1 fruit fly cellular context compared by ENCODE assay signal in genomic region chr3R:14016758-14017406, dm6.
TF ChIP-seq lines count a peak whose summit lies in the region.

No protein-coding gene starts in this region.

TF ChIP-seq in whole organism, embryonic, 481 proteins besides CTCF, POLR2A, EP300 and RAD21 (continued from another document and continues in another):
- TF ChIP-seq CG3726 (GFP tag; IDR thresholded peaks at IDR 0.05; lab: Robert Waterston, UW) (0 out of 3 replicates have a peak, but pooled peaks have one; percentile 22), abd-A (tag; optimal IDR thresholded peaks at IDR 0.05; lab: Kevin White, UChicago) (no peak), CG9797 (GFP tag; optimal IDR thresholded peaks at IDR 0.05; lab: Kevin White, UChicago) (no peak), CHES-1-like (GFP tag; optimal IDR thresholded peaks at IDR 0.05; lab: Kevin White, UChicago) (no peak), CG1792 (GFP tag; optimal IDR thresholded peaks at IDR 0.05; lab: Kevin White, UChicago) (no peak), CG4854 (GFP tag; optimal IDR thresholded peaks at IDR 0.05; lab: Kevin White, UChicago) (peak; percentile 29), unpg (GFP tag; optimal IDR thresholded peaks at IDR 0.05; lab: Kevin White, UChicago) (peak; percentile 63), CG14050 (GFP tag; IDR thresholded peaks at IDR 0.05; lab: Robert Waterston, UW) (peak; percentile 56; the same call in 2 of the 3 replicates), Hr51 (GFP tag; optimal IDR thresholded peaks at IDR 0.05; lab: Kevin White, UChicago) (peak in 1 of 2 experiments; percentile 70), CG1603 (tag; optimal IDR thresholded peaks at IDR 0.05; lab: Kevin White, UChicago) (peak; percentile 74), ase (GFP tag; IDR thresholded peaks at IDR 0.05; lab: Robert Waterston, UW) (peak; percentile 40; the same call in 1 of the 3 replicates), CG12659 (GFP tag; optimal IDR thresholded peaks at IDR 0.05; lab: Kevin White, UChicago) (peak; percentile 59), tin (GFP tag; optimal IDR thresholded peaks at IDR 0.05; lab: Kevin White, UChicago) (peak; percentile 47), E2f2 (GFP tag; IDR thresholded peaks at IDR 0.05; lab: Robert Waterston, UW) (peak; percentile 56), lilli (GFP tag; optimal IDR thresholded peaks at IDR 0.05; lab: Kevin White, UChicago) (peak; percentile 49), hb (GFP tag; IDR thresholded peaks at IDR 0.05; lab: Robert Waterston, UW; ENCODE audit: partially characterized antibody) (no peak), Oli (tag; optimal IDR thresholded peaks at IDR 0.05; lab: Kevin White, UChicago) (peak; percentile 68), Nf-YB (GFP tag; optimal IDR thresholded peaks at IDR 0.05; lab: Kevin White, UChicago) (no peak), CG42726 (GFP tag; IDR thresholded peaks at IDR 0.05; lab: Robert Waterston, UW; ENCODE audit: partially characterized antibody) (no peak), Side (GFP tag; optimal IDR thresholded peaks at IDR 0.05; lab: Kevin White, UChicago) (peak; percentile 22), Dp (GFP tag; optimal IDR thresholded peaks at IDR 0.05; lab: Kevin White, UChicago) (no peak), CG13775 (GFP tag; optimal IDR thresholded peaks at IDR 0.05; lab: Kevin White, UChicago) (no peak), gsb (GFP tag; IDR thresholded peaks at IDR 0.05; lab: Robert Waterston, UW) (0 out of 2 replicates have a peak, but pooled peaks have one; percentile 30), CG12104 (GFP tag; optimal IDR thresholded peaks at IDR 0.05; lab: Kevin White, UChicago) (peak; percentile 33), wor (GFP tag; IDR thresholded peaks at IDR 0.05; lab: Robert Waterston, UW) (no peak), ap (GFP tag; IDR thresholded peaks at IDR 0.05; lab: Robert Waterston, UW) (no peak), Antp (GFP tag; optimal IDR thresholded peaks at IDR 0.05; lab: Kevin White, UChicago) (peak; percentile 69), CG13424 (tag; optimal IDR thresholded peaks at IDR 0.05; lab: Kevin White, UChicago) (peak; percentile 64), Aef1 (GFP tag; IDR thresholded peaks at IDR 0.05; lab: Robert Waterston, UW) (peak; percentile 43; the same call in 1 of the 3 replicates), seq (GFP tag; IDR thresholded peaks at IDR 0.05; lab: Robert Waterston, UW) (no peak; the same call in 1 of the 2 replicates), usp (GFP tag; optimal IDR thresholded peaks at IDR 0.05; lab: Kevin White, UChicago) (no peak), fu2 (GFP tag; optimal IDR thresholded peaks at IDR 0.05; lab: Kevin White, UChicago) (peak; percentile 48), Ada2b (GFP tag; IDR thresholded peaks at IDR 0.05; lab: Robert Waterston, UW) (peak; percentile 43), Mad (GFP tag; optimal IDR thresholded peaks at IDR 0.05; lab: Kevin White, UChicago) (peak; percentile 8), CG7745 (tag; optimal IDR thresholded peaks at IDR 0.05; lab: Kevin White, UChicago) (no peak), Mes4 (GFP tag; optimal IDR thresholded peaks at IDR 0.05; lab: Kevin White, UChicago) (peak; percentile 43), Eip74EF (GFP tag; optimal IDR thresholded peaks at IDR 0.05; lab: Kevin White, UChicago) (peak in 1 of 2 experiments; percentile 78), ranshi (GFP tag; IDR thresholded peaks at IDR 0.05; lab: Robert Waterston, UW) (peak; percentile 59; the same call in 1 of the 2 replicates), bowl (GFP tag; IDR thresholded peaks at IDR 0.05; lab: Robert Waterston, UW) (peak; percentile 17; the same call in 1 of the 2 replicates), H2.0 (GFP tag; IDR thresholded peaks at IDR 0.05; lab: Robert Waterston, UW) (peak; percentile 54; the same call in 1 of the 2 replicates), D (optimal IDR thresholded peaks at IDR 0.05; lab: Kevin White, UChicago) (no peak), D (GFP tag; optimal IDR thresholded peaks at IDR 0.05; lab: Kevin White, UChicago) (peak; percentile 42), Stat92E (GFP tag; optimal IDR thresholded peaks at IDR 0.05; lab: Kevin White, UChicago) (no peak), nau (GFP tag; optimal IDR thresholded peaks at IDR 0.05; lab: Kevin White, UChicago) (peak; percentile 42), Poxn (GFP tag; IDR thresholded peaks at IDR 0.05; lab: Robert Waterston, UW) (no peak), z (GFP tag; IDR thresholded peaks at IDR 0.05; lab: Robert Waterston, UW) (no peak), Lpt (GFP tag; optimal IDR thresholded peaks at IDR 0.05; lab: Kevin White, UChicago) (no peak), Atf-2 (GFP tag; optimal IDR thresholded peaks at IDR 0.05; lab: Kevin White, UChicago) (peak; percentile 27), stwl (tag; optimal IDR thresholded peaks at IDR 0.05; lab: Kevin White, UChicago) (no peak), CG4424 (GFP tag; optimal IDR thresholded peaks at IDR 0.05; lab: Kevin White, UChicago) (peak; percentile 64), CG2199 (GFP tag; IDR thresholded peaks at IDR 0.05; lab: Robert Waterston, UW) (peak; percentile 72; the same call in 1 of the 3 replicates), ato (GFP tag; IDR thresholded peaks at IDR 0.05; lab: Robert Waterston, UW; ENCODE audit: partially characterized antibody) (no peak), slp2 (GFP tag; optimal IDR thresholded peaks at IDR 0.05; lab: Kevin White, UChicago) (peak; percentile 25), ara (GFP tag; IDR thresholded peaks at IDR 0.05; lab: Robert Waterston, UW) (0 out of 2 replicates have a peak, but pooled peaks have one; percentile 53), Opbp (GFP tag; IDR thresholded peaks at IDR 0.05; lab: Robert Waterston, UW; ENCODE audit: partially characterized antibody) (no peak), trh (GFP tag; optimal IDR thresholded peaks at IDR 0.05; lab: Kevin White, UChicago) (peak; percentile 33), sens (GFP tag; lab: Kevin White, UChicago) (peak; percentile 86), Awh (GFP tag; IDR thresholded peaks at IDR 0.05; lab: Robert Waterston, UW) (no peak; the same call in 1 of the 2 replicates), Bteb2 (GFP tag; optimal IDR thresholded peaks at IDR 0.05; lab: Kevin White, UChicago) (no peak), da (GFP tag; optimal IDR thresholded peaks at IDR 0.05; lab: Kevin White, UChicago) (no peak), CG5180 (GFP tag; optimal IDR thresholded peaks at IDR 0.05; lab: Kevin White, UChicago) (peak; percentile 60), CG31224 (GFP tag; IDR thresholded peaks at IDR 0.05; lab: Robert Waterston, UW) (no peak), ind (GFP tag; optimal IDR thresholded peaks at IDR 0.05; lab: Kevin White, UChicago) (peak; percentile 64), CG12071 (GFP tag; optimal IDR thresholded peaks at IDR 0.05; lab: Kevin White, UChicago) (peak; percentile 78), CG9727 (GFP tag; optimal IDR thresholded peaks at IDR 0.05; lab: Kevin White, UChicago) (peak; percentile 61), CG14441 (GFP tag; IDR thresholded peaks at IDR 0.05; lab: Robert Waterston, UW) (peak; percentile 81), Ptx1 (GFP tag; IDR thresholded peaks at IDR 0.05; lab: Robert Waterston, UW) (peak; percentile 66), CG30403 (GFP tag; optimal IDR thresholded peaks at IDR 0.05; lab: Kevin White, UChicago) (peak; percentile 65), ems (GFP tag; optimal IDR thresholded peaks at IDR 0.05; lab: Kevin White, UChicago) (peak; percentile 24), pho (GFP tag; optimal IDR thresholded peaks at IDR 0.05; lab: Kevin White, UChicago) (peak; percentile 38), Hmr (GFP tag; optimal IDR thresholded peaks at IDR 0.05; lab: Kevin White, UChicago) (peak; percentile 45), croc (GFP tag; conservative IDR thresholded peaks at IDR 0.05; lab: Robert Waterston, UW) (no peak), BtbVII (GFP tag; optimal IDR thresholded peaks at IDR 0.05; lab: Kevin White, UChicago) (peak; percentile 67), BEAF-32 (GFP tag; optimal IDR thresholded peaks at IDR 0.05; lab: Kevin White, UChicago) (no peak), br (optimal IDR thresholded peaks at IDR 0.05; lab: Kevin White, UChicago) (no peak), Neu2 (GFP tag; optimal IDR thresholded peaks at IDR 0.05; lab: Kevin White, UChicago; ENCODE audit: borderline replicate concordance) (no peak), CG8388 (GFP tag; optimal IDR thresholded peaks at IDR 0.05; lab: Kevin White, UChicago) (no peak), lov (optimal IDR thresholded peaks at IDR 0.05; lab: Kevin White, UChicago) (no peak), lov (GFP tag; IDR thresholded peaks at IDR 0.05; lab: Robert Waterston, UW) (0 out of 3 replicates have a peak, but pooled peaks have one; percentile 44), crc (GFP tag; optimal IDR thresholded peaks at IDR 0.05; lab: Kevin White, UChicago) (no peak), pb (GFP tag; optimal IDR thresholded peaks at IDR 0.05; lab: Kevin White, UChicago) (no peak), CG6854 (GFP tag; optimal IDR thresholded peaks at IDR 0.05; lab: Kevin White, UChicago) (peak; percentile 22), mam (GFP tag; optimal IDR thresholded peaks at IDR 0.05; lab: Kevin White, UChicago) (peak; percentile 23), dmrt11E (tag; optimal IDR thresholded peaks at IDR 0.05; lab: Kevin White, UChicago) (no peak), prd (optimal IDR thresholded peaks at IDR 0.05; lab: Kevin White, UChicago) (no peak), prd (GFP tag; IDR thresholded peaks at IDR 0.05; lab: Robert Waterston, UW) (peak; percentile 29; the same call in 1 of the 3 replicates), jigr1 (GFP tag; IDR thresholded peaks at IDR 0.05; lab: Robert Waterston, UW) (no peak), btn (GFP tag; optimal IDR thresholded peaks at IDR 0.05; lab: Kevin White, UChicago) (no peak), dan (GFP tag; IDR thresholded peaks at IDR 0.05; lab: Robert Waterston, UW) (no peak), tio (GFP tag; optimal IDR thresholded peaks at IDR 0.05; lab: Kevin White, UChicago) (peak; percentile 16), CG8924 (tag; optimal IDR thresholded peaks at IDR 0.05; lab: Kevin White, UChicago) (peak; percentile 52), Dref (GFP tag; IDR thresholded peaks at IDR 0.05; lab: Robert Waterston, UW) (no peak), sim (GFP tag; IDR thresholded peaks at IDR 0.05; lab: Robert Waterston, UW) (0 out of 2 replicates have a peak, but pooled peaks have one; percentile 12), CG11723 (GFP tag; optimal IDR thresholded peaks at IDR 0.05; lab: Kevin White, UChicago) (no peak), esg (GFP tag; conservative IDR thresholded peaks at IDR 0.05; lab: Robert Waterston, UW) (peak; percentile 46), CoRest (tag; optimal IDR thresholded peaks at IDR 0.05; lab: Kevin White, UChicago) (peak; percentile 61), CG10366 (GFP tag; IDR thresholded peaks at IDR 0.05; lab: Robert Waterston, UW) (peak; percentile 67), CG4617 (GFP tag; optimal IDR thresholded peaks at IDR 0.05; lab: Kevin White, UChicago; ENCODE audit: borderline replicate concordance) (peak; percentile 5), oc (tag; optimal IDR thresholded peaks at IDR 0.05; lab: Kevin White, UChicago) (peak; percentile 50), chm (GFP tag; IDR thresholded peaks at IDR 0.05; lab: Robert Waterston, UW) (peak; percentile 48; the same call in 1 of the 2 replicates), toy (GFP tag; IDR thresholded peaks at IDR 0.05; lab: Robert Waterston, UW) (no peak), scrt (GFP tag; optimal IDR thresholded peaks at IDR 0.05; lab: Kevin White, UChicago) (peak; percentile 13), E2f1 (GFP tag; IDR thresholded peaks at IDR 0.05; lab: Robert Waterston, UW) (peak; percentile 57), Lhr (GFP tag; optimal IDR thresholded peaks at IDR 0.05; lab: Kevin White, UChicago) (no peak), CG13624 (GFP tag; optimal IDR thresholded peaks at IDR 0.05; lab: Kevin White, UChicago) (peak; percentile 39), sens-2 (GFP tag; IDR thresholded peaks at IDR 0.05; lab: Robert Waterston, UW) (peak; percentile 54; the same call in 1 of the 2 replicates), bbx (GFP tag; IDR thresholded peaks at IDR 0.05; lab: Robert Waterston, UW; ENCODE audit: partially characterized antibody) (no peak), CG34376 (GFP tag; optimal IDR thresholded peaks at IDR 0.05; lab: Kevin White, UChicago) (peak; percentile 12), CG16815 (GFP tag; optimal IDR thresholded peaks at IDR 0.05; lab: Kevin White, UChicago) (no peak), CG6765 (GFP tag; optimal IDR thresholded peaks at IDR 0.05; lab: Kevin White, UChicago) (peak; percentile 65), nom (GFP tag; optimal IDR thresholded peaks at IDR 0.05; lab: Kevin White, UChicago) (no peak), CG5953 (GFP tag; IDR thresholded peaks at IDR 0.05; lab: Robert Waterston, UW) (peak; percentile 29; the same call in 1 of the 2 replicates), CG13123 (GFP tag; optimal IDR thresholded peaks at IDR 0.05; lab: Kevin White, UChicago) (no peak), CG8281 (tag; optimal IDR thresholded peaks at IDR 0.05; lab: Kevin White, UChicago) (peak; percentile 41), danr (GFP tag; IDR thresholded peaks at IDR 0.05; lab: Robert Waterston, UW) (peak; percentile 45), maf-S (GFP tag; optimal IDR thresholded peaks at IDR 0.05; lab: Kevin White, UChicago) (no peak), CG31388 (GFP tag; optimal IDR thresholded peaks at IDR 0.05; lab: Kevin White, UChicago) (no peak), Pdp1 (GFP tag; optimal IDR thresholded peaks at IDR 0.05; lab: Kevin White, UChicago) (peak; percentile 41 to 72), shn (GFP tag; optimal IDR thresholded peaks at IDR 0.05; lab: Kevin White, UChicago) (peak; percentile 66), HLH4C (GFP tag; IDR thresholded peaks at IDR 0.05; lab: Robert Waterston, UW; ENCODE audit: partially characterized antibody) (no peak), CG15696 (tag; optimal IDR thresholded peaks at IDR 0.05; lab: Kevin White, UChicago) (no peak), yki (optimal IDR thresholded peaks at IDR 0.05; lab: Kevin White, UChicago) (no peak), Fer3 (tag; optimal IDR thresholded peaks at IDR 0.05; lab: Kevin White, UChicago) (peak; percentile 37), CG8089 (GFP tag; optimal IDR thresholded peaks at IDR 0.05; lab: Kevin White, UChicago) (peak; percentile 55), tx (GFP tag; optimal IDR thresholded peaks at IDR 0.05; lab: Kevin White, UChicago) (no peak), CG4820 (GFP tag; optimal IDR thresholded peaks at IDR 0.05; lab: Kevin White, UChicago) (peak; percentile 44), Gug (GFP tag; IDR thresholded peaks at IDR 0.05; lab: Robert Waterston, UW) (peak; percentile 54; the same call in 1 of the 4 replicates), CG3995 (GFP tag; optimal IDR thresholded peaks at IDR 0.05; lab: Kevin White, UChicago) (no peak), CG9609 (GFP tag; optimal IDR thresholded peaks at IDR 0.05; lab: Kevin White, UChicago) (peak; percentile 43), CG9876 (GFP tag; optimal IDR thresholded peaks at IDR 0.05; lab: Kevin White, UChicago) (no peak), CG1024 (GFP tag; IDR thresholded peaks at IDR 0.05; lab: Robert Waterston, UW) (no peak)
